Fruit fly (Drosophila melanogaster) whole organism, prepupa: ENCODE data around the gene CG3630.

Experiments used
- CG10631 ChIP-seq: fragments of 200-800 bp; sonication (Bioruptor generic); optimal IDR thresholded peaks from 2 replicates; lab custom pipeline; 2016; ENCODE audit warnings: missing biosample characterization, missing genetic modification characterization
- CG10669 ChIP-seq: fragments of 200-800 bp; sonication (Bioruptor generic); optimal IDR thresholded peaks from 3 replicates; lab custom pipeline; 2018; ENCODE audit warnings: missing biosample characterization, mild to moderate bottlenecking, missing genetic modification characterization, moderate library complexity
- CG11294 ChIP-seq: fragments of 200-800 bp; sonication (Bioruptor generic); IDR thresholded peaks from 2 replicates; pipeline ENCODE4 v1.3.6; 2022; ENCODE audit warnings: missing biosample characterization, missing genetic modification characterization
- CG11902 ChIP-seq: fragments of 200-800 bp; sonication (Bioruptor generic); optimal IDR thresholded peaks from 3 replicates; lab custom pipeline; 2016; ENCODE audit warnings: missing biosample characterization, missing genetic modification characterization
- CG15336 ChIP-seq: fragments of 200-800 bp; sonication (Bioruptor generic); IDR thresholded peaks from 2 replicates; pipeline ENCODE4 v1.3.6; 2022; ENCODE audit warnings: missing biosample characterization, missing genetic modification characterization
- CG1621 ChIP-seq: fragments of 200-800 bp; sonication (Bioruptor generic); optimal IDR thresholded peaks from 3 replicates; lab custom pipeline; 2018; ENCODE audit warnings: missing biosample characterization, mild to moderate bottlenecking, missing genetic modification characterization
- CG16779 ChIP-seq: fragments of 200-800 bp; sonication (Bioruptor generic); optimal IDR thresholded peaks from 3 replicates; lab custom pipeline; 2017; ENCODE audit warnings: missing biosample characterization, mild to moderate bottlenecking, missing genetic modification characterization
- CG3032 ChIP-seq: fragments of 200-800 bp; optimal IDR thresholded peaks from 2 replicates; lab custom pipeline; 2019; ENCODE audit warnings: missing biosample characterization, mild to moderate bottlenecking, missing genetic modification characterization, moderate library complexity
- CG32006 ChIP-seq: fragments of 200-800 bp; sonication (Bioruptor generic); optimal IDR thresholded peaks from 3 replicates; lab custom pipeline; 2017; ENCODE audit warnings: missing biosample characterization, mild to moderate bottlenecking, missing genetic modification characterization
- CG34406 ChIP-seq: fragments of 200-800 bp; sonication (Bioruptor generic); optimal IDR thresholded peaks from 3 replicates; lab custom pipeline; 2016; ENCODE audit warnings: missing biosample characterization, missing genetic modification characterization
- CG3919 ChIP-seq: fragments of 200-800 bp; sonication (Bioruptor generic); optimal IDR thresholded peaks from 3 replicates; lab custom pipeline; 2016; ENCODE audit warnings: missing biosample characterization, missing genetic modification characterization
- CG4318 ChIP-seq: fragments of 200-800 bp; sonication (Bioruptor generic); optimal IDR thresholded peaks from 3 replicates; lab custom pipeline; 2017; ENCODE audit warnings: missing biosample characterization, mild to moderate bottlenecking, missing genetic modification characterization
- CG6163 ChIP-seq: fragments of 200-800 bp; sonication (Bioruptor generic); IDR thresholded peaks from 3 replicates; pipeline ENCODE4 v1.3.6; 2022; ENCODE audit warnings: missing biosample characterization, missing genetic modification characterization
- CG6276 ChIP-seq: fragments of 200-800 bp; sonication (Bioruptor generic); optimal IDR thresholded peaks from 2 replicates; lab custom pipeline; 2017; ENCODE audit warnings: missing biosample characterization, mild to moderate bottlenecking, missing genetic modification characterization
- CG6792 ChIP-seq: fragments of 200-800 bp; sonication (Bioruptor generic); optimal IDR thresholded peaks from 3 replicates; lab custom pipeline; 2016; ENCODE audit warnings: missing biosample characterization, missing genetic modification characterization
- CG6808 ChIP-seq: fragments of 200-800 bp; sonication (Bioruptor generic); optimal IDR thresholded peaks from 3 replicates; lab custom pipeline; 2017; ENCODE audit warnings: missing biosample characterization, missing genetic modification characterization, mild to moderate bottlenecking, moderate library complexity, missing genetic modification reagents
- CG6854 ChIP-seq: fragments of 200-800 bp; sonication (Bioruptor generic); optimal IDR thresholded peaks from 2 replicates; lab custom pipeline; 2017; ENCODE audit warnings: missing biosample characterization, mild to moderate bottlenecking, missing genetic modification characterization
- CG8119 ChIP-seq: fragments of 200-800 bp; sonication (Bioruptor generic); IDR thresholded peaks from 3 replicates; pipeline ENCODE4 v1.3.6; 2022; ENCODE audit warnings: missing biosample characterization, missing genetic modification characterization
- CG8319 ChIP-seq: fragments of 200-800 bp; sonication (Bioruptor generic); optimal IDR thresholded peaks from 3 replicates; lab custom pipeline; 2016; ENCODE audit warnings: missing biosample characterization, missing genetic modification characterization
- CG8632 ChIP-seq: fragments of 200-800 bp; sonication (Bioruptor generic); optimal IDR thresholded peaks from 3 replicates; lab custom pipeline; 2016; ENCODE audit warnings: missing biosample characterization, missing genetic modification characterization
- CG9139 ChIP-seq: fragments of 200-800 bp; sonication (Bioruptor generic); optimal IDR thresholded peaks from 3 replicates; lab custom pipeline; 2017; ENCODE audit warnings: missing biosample characterization, mild to moderate bottlenecking, missing genetic modification characterization
- Eip75B ChIP-seq: fragments of 200-800 bp; sonication (Bioruptor generic); optimal IDR thresholded peaks from 3 replicates; lab custom pipeline; 2016; ENCODE audit warnings: missing biosample characterization, missing genetic modification characterization
- Eip78C ChIP-seq: fragments of 200-800 bp; sonication (Bioruptor generic); peaks from one replicate; lab custom pipeline; 2016; ENCODE audit warnings: missing biosample characterization, missing genetic modification characterization
- Eip93F ChIP-seq: fragments of 200-800 bp; sonication (Bioruptor generic); optimal IDR thresholded peaks from 2 replicates; lab custom pipeline; 2016; ENCODE audit warnings: missing biosample characterization, mild to moderate bottlenecking, missing genetic modification characterization
- Ets21C ChIP-seq: fragments of 200-800 bp; sonication (Bioruptor generic); optimal IDR thresholded peaks from 3 replicates; lab custom pipeline; 2016; ENCODE audit warnings: missing biosample characterization, missing genetic modification characterization
- Ets96B ChIP-seq: fragments of 200-800 bp; optimal IDR thresholded peaks from 2 replicates; lab custom pipeline; 2019; ENCODE audit warnings: missing biosample characterization, mild to moderate bottlenecking, missing genetic modification characterization, moderate library complexity
- Gug ChIP-seq: fragments of 200-800 bp; sonication (Bioruptor generic); IDR thresholded peaks from 2 replicates; pipeline ENCODE4 v1.3.6; 2022; ENCODE audit warnings: missing biosample characterization, missing genetic modification characterization
- Hr38 ChIP-seq: sonication (Bioruptor generic); optimal IDR thresholded peaks from 2 replicates; lab custom pipeline; 2016; ENCODE audit warnings: missing biosample characterization, missing genetic modification characterization
- Hr39 ChIP-seq: fragments of 200-800 bp; sonication (Bioruptor generic); optimal IDR thresholded peaks from 2 replicates; lab custom pipeline; 2016; ENCODE audit warnings: missing biosample characterization, missing genetic modification characterization
- Hr4 ChIP-seq: fragments of 200-800 bp; sonication (Bioruptor generic); optimal IDR thresholded peaks from 3 replicates; lab custom pipeline; 2016; ENCODE audit warnings: missing biosample characterization, missing genetic modification characterization
- Lpt ChIP-seq: fragments of 200-800 bp; sonication (Bioruptor generic); optimal IDR thresholded peaks from 3 replicates; lab custom pipeline; 2016; ENCODE audit warnings: missing biosample characterization, missing genetic modification characterization
- Met ChIP-seq: fragments of 200-800 bp; sonication (Bioruptor generic); optimal IDR thresholded peaks from 3 replicates; lab custom pipeline; 2016; ENCODE audit warnings: missing biosample characterization, missing genetic modification characterization
- OdsH ChIP-seq: fragments of 200-800 bp; sonication (Bioruptor generic); optimal IDR thresholded peaks from 3 replicates; lab custom pipeline; 2016; ENCODE audit warnings: missing biosample characterization, missing genetic modification characterization
- Smox ChIP-seq: fragments of 200-800 bp; sonication (Bioruptor generic); optimal IDR thresholded peaks from 3 replicates; lab custom pipeline; 2016; ENCODE audit warnings: missing biosample characterization, missing genetic modification characterization
- Sox102F ChIP-seq: fragments of 200-800 bp; sonication (Bioruptor generic); optimal IDR thresholded peaks from 2 replicates; lab custom pipeline; 2016; ENCODE audit warnings: missing biosample characterization, mild to moderate bottlenecking, missing genetic modification characterization
- Sox14 ChIP-seq: fragments of 200-800 bp; sonication (Bioruptor generic); optimal IDR thresholded peaks from 3 replicates; lab custom pipeline; 2016; ENCODE audit warnings: missing biosample characterization, missing genetic modification characterization
- Sox15 ChIP-seq: fragments of 200-800 bp; sonication (Bioruptor generic); optimal IDR thresholded peaks from 3 replicates; lab custom pipeline; 2016; ENCODE audit warnings: missing biosample characterization, missing genetic modification characterization
- acj6 ChIP-seq: fragments of 200-800 bp; sonication (Bioruptor generic); optimal IDR thresholded peaks from 3 replicates; lab custom pipeline; 2016; ENCODE audit warnings: missing biosample characterization, missing genetic modification characterization
- cyc ChIP-seq: fragments of 200-800 bp; sonication (Bioruptor generic); optimal IDR thresholded peaks from 3 replicates; lab custom pipeline; 2016; ENCODE audit warnings: missing biosample characterization, missing genetic modification characterization
- dac ChIP-seq: fragments of 200-800 bp; sonication (Bioruptor generic); optimal IDR thresholded peaks from 2 replicates; lab custom pipeline; 2017; ENCODE audit warnings: missing biosample characterization, mild to moderate bottlenecking, missing genetic modification characterization
- dsx ChIP-seq: fragments of 200-800 bp; optimal IDR thresholded peaks from 3 replicates; lab custom pipeline; 2019; ENCODE audit warnings: missing biosample characterization, mild to moderate bottlenecking, missing genetic modification characterization, moderate library complexity; ENCODE audit not compliant: poor library complexity, severe bottlenecking
- eg ChIP-seq: fragments of 200-800 bp; sonication (Bioruptor generic); IDR thresholded peaks from 3 replicates; pipeline ENCODE4 v1.3.6; 2022; ENCODE audit warnings: missing biosample characterization, missing genetic modification characterization
- esn ChIP-seq: fragments of 200-800 bp; sonication (Bioruptor generic); optimal IDR thresholded peaks from 2 replicates; lab custom pipeline; 2016; ENCODE audit warnings: missing biosample characterization, mild to moderate bottlenecking, missing genetic modification characterization, moderate library complexity
- fd85E ChIP-seq: fragments of 200-800 bp; sonication (Bioruptor generic); optimal IDR thresholded peaks from 3 replicates; lab custom pipeline; 2016; ENCODE audit warnings: missing biosample characterization, missing genetic modification characterization
- fkh ChIP-seq: fragments of 200-800 bp; sonication (Bioruptor generic); optimal IDR thresholded peaks from 3 replicates; lab custom pipeline; 2017; ENCODE audit warnings: missing biosample characterization, mild to moderate bottlenecking, missing genetic modification characterization, moderate library complexity
- lz ChIP-seq: fragments of 200-800 bp; sonication (Bioruptor generic); optimal IDR thresholded peaks from 3 replicates; lab custom pipeline; 2016; ENCODE audit warnings: missing biosample characterization, missing genetic modification characterization
- net ChIP-seq: fragments of 200-800 bp; sonication (Bioruptor generic); optimal IDR thresholded peaks from 3 replicates; lab custom pipeline; 2016; ENCODE audit warnings: missing biosample characterization, missing genetic modification characterization
- pdm3 ChIP-seq: fragments of 200-800 bp; sonication (Bioruptor generic); optimal IDR thresholded peaks from 3 replicates; lab custom pipeline; 2016; ENCODE audit warnings: missing biosample characterization, missing genetic modification characterization
- salr ChIP-seq, 2 experiments: fragments of 200-800 bp; sonication (Bioruptor generic); optimal IDR thresholded peaks; 3 replicates each; lab custom pipeline; 2016 to 2018; ENCODE audit warnings: missing biosample characterization in 2 of 2, missing genetic modification characterization in 2 of 2, mild to moderate bottlenecking in 1 of 2
- ss ChIP-seq, 2 experiments: fragments of 200-800 bp; sonication (Bioruptor generic); optimal IDR thresholded peaks; 2 replicates in 1 of 2; 3 replicates in 1 of 2; lab custom pipeline; 2017 to 2018; ENCODE audit warnings: mild to moderate bottlenecking in 2 of 2, missing biosample characterization in 2 of 2, missing genetic modification characterization in 2 of 2, moderate library complexity in 1 of 2
- svp ChIP-seq: fragments of 200-800 bp; sonication (Bioruptor generic); peaks from one replicate; lab custom pipeline; 2016; ENCODE audit warnings: missing biosample characterization, missing genetic modification characterization
- topi ChIP-seq: fragments of 200-800 bp; sonication (Bioruptor generic); optimal IDR thresholded peaks from 3 replicates; lab custom pipeline; 2016; ENCODE audit warnings: missing biosample characterization, missing genetic modification characterization
- vri ChIP-seq: fragments of 200-800 bp; sonication (Bioruptor generic); optimal IDR thresholded peaks from 3 replicates; lab custom pipeline; 2016; ENCODE audit warnings: missing biosample characterization, mild to moderate bottlenecking, missing genetic modification characterization

CG3630 gene

dm6 chrX:2158668-2159163, 3.3 kb upstream of the CG3630 start, which contains the start of gene wapl:
TSS of gene wapl (minus strand) at chrX:2158983.
- TF ChIP-seq CG16779 (tag; lab: Kevin White, UChicago), result no peak
- TF ChIP-seq dac (GFP tag; lab: Kevin White, UChicago), result no peak
- no peak for TF ChIP-seq OdsH
- no peak for TF ChIP-seq CG3032 (tag; lab: Kevin White, UChicago)
- peak; percentile 51 for TF ChIP-seq Eip78C
- no peak for TF ChIP-seq CG6163
- TF ChIP-seq pdm3 (GFP tag; lab: Kevin White, UChicago), result no peak
- TF ChIP-seq fkh (GFP tag; lab: Kevin White, UChicago), result no peak
- TF ChIP-seq dsx (GFP tag; lab: Kevin White, UChicago), result no peak
- no peak for TF ChIP-seq Lpt (GFP tag; lab: Kevin White, UChicago)
- TF ChIP-seq CG6792 (GFP tag; lab: Kevin White, UChicago), result no peak
- TF ChIP-seq CG6808 (GFP tag; lab: Kevin White, UChicago), result no peak
- TF ChIP-seq topi (GFP tag; lab: Kevin White, UChicago), result no peak
- TF ChIP-seq CG8632 (GFP tag; lab: Kevin White, UChicago), result no peak
- TF ChIP-seq Gug (GFP tag; lab: Robert Waterston, UW), result no peak
- TF ChIP-seq net, result no peak
- TF ChIP-seq Smox (GFP tag; lab: Kevin White, UChicago), result no peak
- peak; percentile 19 for TF ChIP-seq CG6276 (GFP tag; lab: Kevin White, UChicago)
- no peak for TF ChIP-seq CG8119 (GFP tag; lab: Robert Waterston, UW)
- no peak for TF ChIP-seq Met
- TF ChIP-seq CG8319 (GFP tag; lab: Kevin White, UChicago), result no peak
- TF ChIP-seq CG11902 (GFP tag; lab: Kevin White, UChicago), result no peak
- TF ChIP-seq fd85E (GFP tag; lab: Kevin White, UChicago), result no peak
- no peak for TF ChIP-seq CG11294 (GFP tag; lab: Robert Waterston, UW)
- TF ChIP-seq esn, result peak; percentile 34
- TF ChIP-seq salr (GFP tag; optimal IDR thresholded peaks at IDR 0.05; lab: Kevin White, UChicago), result no peak
- no peak for TF ChIP-seq acj6
- no peak for TF ChIP-seq CG34406 (GFP tag; lab: Kevin White, UChicago)
- TF ChIP-seq CG10631 (GFP tag; lab: Kevin White, UChicago), result no peak
- no peak for TF ChIP-seq CG15336
- peak; percentile 26 for TF ChIP-seq svp
- TF ChIP-seq CG4318 (GFP tag; lab: Kevin White, UChicago), result no peak
- no peak for TF ChIP-seq CG1621 (tag; lab: Kevin White, UChicago)
- TF ChIP-seq Ets21C (GFP tag; lab: Kevin White, UChicago), result no peak
- no peak for TF ChIP-seq Sox15 (GFP tag; lab: Kevin White, UChicago)
- TF ChIP-seq lz (GFP tag; lab: Kevin White, UChicago), result no peak
- no peak for TF ChIP-seq CG10669 (GFP tag; lab: Kevin White, UChicago)
- TF ChIP-seq CG3919 (GFP tag; lab: Kevin White, UChicago), result peak; percentile 26
- TF ChIP-seq Hr39 (GFP tag; lab: Kevin White, UChicago), result peak; percentile 32
- TF ChIP-seq CG9139 (GFP tag; lab: Kevin White, UChicago), result no peak
- no peak for TF ChIP-seq Sox102F (GFP tag; lab: Kevin White, UChicago)
- TF ChIP-seq Hr38, result no peak
- no peak for TF ChIP-seq Eip93F (GFP tag; lab: Kevin White, UChicago)
- TF ChIP-seq vri (GFP tag; lab: Kevin White, UChicago), result no peak
- no peak for TF ChIP-seq CG6854 (GFP tag; lab: Kevin White, UChicago)
- no peak for TF ChIP-seq Ets96B
- no peak for TF ChIP-seq Eip75B (GFP tag; lab: Kevin White, UChicago)
- TF ChIP-seq Sox14 (GFP tag; lab: Kevin White, UChicago), result peak; percentile 7
- TF ChIP-seq ss (GFP tag; optimal IDR thresholded peaks at IDR 0.05; lab: Kevin White, UChicago), result no peak
- TF ChIP-seq eg (GFP tag; lab: Robert Waterston, UW), result no peak
- TF ChIP-seq CG32006 (GFP tag; lab: Kevin White, UChicago), result no peak
- TF ChIP-seq cyc, result peak; percentile 10
- no peak for TF ChIP-seq Hr4
